Worm (Caenorhabditis elegans) whole organism, early embryonic: ENCODE results near the gene C28A5.1.

Experiments used
- B0310.2 ChIP-seq: sonication (generic microtip); optimal IDR thresholded peaks from 2 replicates; lab custom pipeline; 2016; ENCODE audit warnings: mild to moderate bottlenecking, missing genetic modification characterization, missing compliant biosample characterization
- F13C5.2 ChIP-seq: sonication (generic microtip); optimal IDR thresholded peaks from 2 replicates; lab custom pipeline; 2017; ENCODE audit warnings: mild to moderate bottlenecking, missing genetic modification characterization, inconsistent platforms, missing compliant biosample characterization
- aly-1 ChIP-seq: sonication (generic microtip); optimal IDR thresholded peaks from 2 replicates; lab custom pipeline; 2016; ENCODE audit warnings: missing genetic modification characterization, missing compliant biosample characterization
- ama-1 ChIP-seq: fragments of 150-350 bp; optimal IDR thresholded peaks from 2 replicates; lab custom pipeline; 2014
- ceh-13 ChIP-seq: fragments of 200-800 bp; sonication (Bioruptor generic); optimal IDR thresholded peaks from 2 replicates; lab custom pipeline; 2018; ENCODE audit warnings: mild to moderate bottlenecking, missing genetic modification characterization, missing compliant biosample characterization
- ceh-36 ChIP-seq: sonication (generic microtip); optimal IDR thresholded peaks from 2 replicates; lab custom pipeline; 2016; ENCODE audit warnings: missing genetic modification characterization, inconsistent platforms, missing compliant biosample characterization
- ets-7 ChIP-seq: sonication (generic microtip); optimal IDR thresholded peaks from 2 replicates; lab custom pipeline; 2016; ENCODE audit warnings: missing genotype, missing genetic modification characterization, missing compliant biosample characterization
- flt-1 ChIP-seq: fragments of 200-800 bp; sonication (Bioruptor generic); IDR thresholded peaks from 2 replicates; pipeline ENCODE4 v1.3.6; 2022; ENCODE audit warnings: missing genetic modification characterization, missing compliant biosample characterization
- hmbx-1 ChIP-seq: sonication (generic microtip); optimal IDR thresholded peaks from 2 replicates; lab custom pipeline; 2016; ENCODE audit warnings: mild to moderate bottlenecking, missing genetic modification characterization, missing compliant biosample characterization
- hmg-4 ChIP-seq: fragments of 200-800 bp; sonication (Bioruptor generic); optimal IDR thresholded peaks from 2 replicates; lab custom pipeline; 2018; ENCODE audit warnings: mild to moderate bottlenecking, missing genetic modification characterization, missing compliant biosample characterization
- hnd-1 ChIP-seq: sonication (generic microtip); optimal IDR thresholded peaks from 2 replicates; lab custom pipeline; 2016; ENCODE audit warnings: missing genetic modification characterization, missing compliant biosample characterization
- pes-1 ChIP-seq: fragments of 200-800 bp; sonication (Bioruptor generic); IDR thresholded peaks from 2 replicates; pipeline ENCODE4 v1.3.6; 2022; ENCODE audit warnings: missing genetic modification reagents, missing genetic modification characterization, missing compliant biosample characterization
- scrt-1 ChIP-seq: fragments of 200-800 bp; sonication (Bioruptor generic); IDR thresholded peaks from 2 replicates; pipeline ENCODE4 v1.3.6; 2022; ENCODE audit warnings: missing genetic modification characterization, missing compliant biosample characterization
- sea-1 ChIP-seq: fragments of 200-800 bp; sonication (Bioruptor generic); conservative IDR thresholded peaks from 2 replicates; pipeline ENCODE4 v1.3.6; 2022; ENCODE audit warnings: missing genetic modification characterization, missing compliant biosample characterization
- tbx-11 ChIP-seq: fragments of 200-800 bp; sonication (Bioruptor generic); IDR thresholded peaks from 2 replicates; pipeline ENCODE4 v1.3.6; 2022; ENCODE audit warnings: missing genetic modification characterization, missing compliant biosample characterization
- tbx-37 ChIP-seq: fragments of 200-800 bp; sonication (Bioruptor generic); conservative IDR thresholded peaks from 2 replicates; pipeline ENCODE4 v1.3.6; 2022; ENCODE audit warnings: missing genetic modification reagents, missing genetic modification characterization, missing compliant biosample characterization
- tra-4 ChIP-seq: sonication (generic microtip); optimal IDR thresholded peaks from 2 replicates; lab custom pipeline; 2017; ENCODE audit warnings: missing genetic modification characterization, missing compliant biosample characterization

Gene C28A5.1

DNA sequence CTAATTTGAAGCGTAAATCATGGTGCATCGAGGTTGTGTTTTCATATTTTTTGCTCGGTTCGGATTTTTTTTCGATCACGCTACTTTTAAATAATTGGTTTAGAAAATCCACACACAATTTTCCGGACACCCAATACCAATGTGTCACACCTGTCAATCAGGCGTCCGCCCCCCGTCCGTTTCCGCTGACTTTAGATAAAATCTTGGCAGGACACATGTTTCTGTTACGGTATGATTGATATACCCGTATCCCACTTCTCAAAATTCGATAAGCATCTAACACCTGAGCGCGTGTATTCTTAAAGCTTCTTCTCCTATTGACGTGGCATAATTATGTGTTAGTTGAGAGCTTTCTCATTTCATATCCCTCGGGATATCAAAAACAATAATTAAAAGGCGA lies 13.9 kb upstream of the C28A5.1 start:
- TF ChIP-seq hmbx-1 (tag; lab: Kevin White, UChicago) (no peak), B0310.2 (tag; lab: Kevin White, UChicago) (no peak), tra-4 (no peak), ets-7 (tag; lab: Kevin White, UChicago) (no peak), tbx-37 (no peak), hnd-1 (tag; lab: Kevin White, UChicago) (no peak), ama-1 (no peak), ceh-36 (tag; lab: Kevin White, UChicago) (no peak), hmg-4 (GFP tag; lab: Kevin White, UChicago) (no peak)

DNA sequence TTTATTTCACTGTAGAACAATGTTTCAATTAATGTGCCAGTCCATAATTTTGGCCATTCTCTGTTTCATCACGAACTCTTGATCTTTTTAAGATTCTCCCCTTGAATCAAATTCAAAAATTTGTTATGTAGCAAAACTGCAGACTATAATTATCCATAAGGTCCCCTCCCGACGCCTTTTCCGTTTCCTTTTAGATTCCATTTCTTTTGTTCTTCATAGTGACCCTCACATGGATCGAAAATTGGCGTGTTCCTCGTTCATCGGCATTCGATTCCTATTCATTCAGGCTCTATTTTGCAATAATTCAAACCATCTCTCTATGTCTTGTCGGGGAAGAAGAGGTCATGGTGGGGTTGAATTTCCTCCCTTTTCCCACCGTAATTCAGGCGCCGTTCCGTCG lies 10.3 kb upstream of the C28A5.1 start:
- TF ChIP-seq aly-1 (tag; lab: Kevin White, UChicago) (no peak), scrt-1 (no peak), tbx-37 (no peak), hmbx-1 (tag; lab: Kevin White, UChicago) (no peak), hmg-4 (GFP tag; lab: Kevin White, UChicago) (no peak), ama-1 (no peak), B0310.2 (tag; lab: Kevin White, UChicago) (no peak), tbx-11 (GFP tag; lab: Robert Waterston, UW) (no peak), ets-7 (tag; lab: Kevin White, UChicago) (no peak), flt-1 (GFP tag; lab: Robert Waterston, UW) (no peak), hnd-1 (tag; lab: Kevin White, UChicago) (no peak), ceh-13 (GFP tag; lab: Kevin White, UChicago) (no peak), pes-1 (GFP tag; lab: Robert Waterston, UW) (no peak), sea-1 (GFP tag; lab: Robert Waterston, UW) (no peak), ceh-36 (tag; lab: Kevin White, UChicago) (no peak), tra-4 (no peak), F13C5.2 (no peak)

DNA sequence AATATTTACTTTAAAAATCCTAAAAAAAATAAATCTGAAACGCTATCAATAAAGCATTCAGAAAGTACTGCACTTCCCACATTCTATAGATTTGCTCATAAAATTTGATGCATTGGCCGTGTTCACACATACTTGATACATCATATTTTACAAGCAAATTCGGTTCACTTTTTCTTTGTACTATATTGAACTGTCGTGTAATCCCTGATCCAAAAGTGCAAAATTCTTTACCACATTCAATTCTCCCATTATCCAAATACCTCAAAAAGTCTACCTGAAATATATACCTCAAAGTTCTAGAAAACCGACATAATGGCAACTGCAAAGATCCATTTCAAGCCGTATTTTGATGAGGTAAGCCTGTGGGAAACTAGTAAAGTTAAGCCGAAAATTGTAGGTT lies 7.6 kb upstream of the C28A5.1 start, which contains the start of gene nex-3:
Gene nex-3, plus strand, starts transcription at position 301 of the 400 bp plus-strand sequence.
- TF ChIP-seq tbx-37, result no peak
- TF ChIP-seq flt-1 (GFP tag; lab: Robert Waterston, UW), result no peak
- no peak for TF ChIP-seq F13C5.2
- no peak for TF ChIP-seq tra-4
- TF ChIP-seq ets-7 (tag; lab: Kevin White, UChicago), result no peak
- no peak for TF ChIP-seq scrt-1
- TF ChIP-seq hnd-1 (tag; lab: Kevin White, UChicago), result no peak
- no peak for TF ChIP-seq aly-1 (tag; lab: Kevin White, UChicago)
- no peak for TF ChIP-seq B0310.2 (tag; lab: Kevin White, UChicago)
- TF ChIP-seq ceh-36 (tag; lab: Kevin White, UChicago), result no peak
- TF ChIP-seq hmg-4 (GFP tag; lab: Kevin White, UChicago), result no peak
- TF ChIP-seq tbx-11 (GFP tag; lab: Robert Waterston, UW), result no peak
- TF ChIP-seq pes-1 (GFP tag; lab: Robert Waterston, UW), result no peak
- TF ChIP-seq ceh-13 (GFP tag; lab: Kevin White, UChicago), result no peak
- no peak for TF ChIP-seq hmbx-1 (tag; lab: Kevin White, UChicago)
- no peak for TF ChIP-seq sea-1 (GFP tag; lab: Robert Waterston, UW)
- no peak for TF ChIP-seq ama-1

DNA sequence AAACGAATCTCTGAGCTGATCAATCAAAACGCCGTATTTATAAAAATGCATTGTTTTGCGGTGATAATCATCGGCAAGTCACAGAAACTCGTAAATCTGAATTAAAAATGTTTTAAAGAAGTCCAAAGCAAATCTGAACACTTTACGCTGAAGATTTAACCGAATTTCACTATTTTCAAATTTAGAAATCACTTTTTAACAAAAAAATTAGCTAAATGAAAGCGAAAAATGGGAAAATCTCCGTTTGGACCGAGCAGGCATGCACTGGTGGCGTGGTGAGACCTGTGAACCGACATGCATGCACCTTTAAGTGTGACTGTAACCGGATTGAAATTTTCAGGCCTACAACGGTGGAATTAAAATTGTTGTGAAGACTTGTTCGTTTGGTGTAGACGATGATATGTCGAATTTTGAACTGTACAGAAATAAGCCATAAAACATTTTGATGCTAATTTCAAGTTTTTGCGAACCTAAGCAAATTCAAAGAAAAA lies 5.4 kb upstream of the C28A5.1 start, which contains the start of gene C28A5.2:
Gene C28A5.2, minus strand, starts transcription at position 51 of the 491 bp plus-strand sequence.
- no peak for TF ChIP-seq tra-4
- TF ChIP-seq flt-1 (GFP tag; lab: Robert Waterston, UW), result no peak
- TF ChIP-seq tbx-37, result no peak
- TF ChIP-seq F13C5.2, result no peak
- TF ChIP-seq pes-1 (GFP tag; lab: Robert Waterston, UW), result no peak
- no peak for TF ChIP-seq scrt-1
- TF ChIP-seq ets-7 (tag; lab: Kevin White, UChicago), result no peak
- no peak for TF ChIP-seq hmg-4 (GFP tag; lab: Kevin White, UChicago)
- TF ChIP-seq ceh-36 (tag; lab: Kevin White, UChicago), result no peak
- TF ChIP-seq sea-1 (GFP tag; lab: Robert Waterston, UW), result no peak
- no peak for TF ChIP-seq hmbx-1 (tag; lab: Kevin White, UChicago)
- TF ChIP-seq hnd-1 (tag; lab: Kevin White, UChicago), result no peak
- no peak for TF ChIP-seq B0310.2 (tag; lab: Kevin White, UChicago)
- no peak for TF ChIP-seq ceh-13 (GFP tag; lab: Kevin White, UChicago)
- TF ChIP-seq ama-1, result no peak
- no peak for TF ChIP-seq aly-1 (tag; lab: Kevin White, UChicago)
- TF ChIP-seq tbx-11 (GFP tag; lab: Robert Waterston, UW), result no peak

DNA sequence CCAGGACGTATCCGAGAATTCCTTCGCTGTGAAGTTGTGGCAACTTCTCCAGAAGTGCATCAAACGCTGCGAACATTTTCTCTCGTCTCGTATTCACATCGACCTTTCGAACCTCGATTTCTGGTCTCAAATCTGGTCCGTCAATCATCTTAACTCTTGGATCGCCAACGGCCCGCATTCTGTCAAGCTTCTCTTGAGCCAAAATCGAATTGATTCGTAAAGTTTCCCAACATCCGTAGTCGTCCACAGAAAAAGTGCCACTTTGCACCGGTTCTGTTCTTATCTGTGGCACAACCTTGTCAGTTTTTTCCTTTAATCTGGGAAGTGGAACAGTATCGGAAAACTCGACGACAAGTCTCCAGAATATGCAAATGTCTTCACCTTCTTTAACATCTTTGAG lies 1.1 kb upstream of the C28A5.1 start:
- TF ChIP-seq pes-1 (GFP tag; lab: Robert Waterston, UW) (no peak), aly-1 (tag; lab: Kevin White, UChicago) (no peak), F13C5.2 (no peak), ama-1 (no peak), ceh-36 (tag; lab: Kevin White, UChicago) (no peak)

DNA sequence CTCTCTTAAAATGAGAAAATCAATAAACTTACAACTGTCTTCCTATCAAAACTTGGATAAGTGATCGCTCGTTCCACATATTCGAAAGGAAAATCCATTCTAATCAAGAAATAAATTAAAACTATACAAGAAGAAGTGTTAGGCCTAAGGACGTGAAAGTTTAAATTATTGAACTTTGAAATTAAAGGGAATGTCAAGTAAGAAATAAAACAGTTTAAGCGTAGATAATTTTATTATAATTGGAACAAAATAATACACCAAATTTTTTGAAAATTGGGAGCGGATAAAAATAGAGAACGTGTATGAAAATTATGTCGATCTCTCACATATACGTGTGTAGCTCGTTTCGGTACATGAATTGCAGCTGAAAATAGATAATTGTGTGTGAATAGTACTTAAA lies 4.7 kb downstream of the C28A5.1 start, which contains the start of gene C28A5.6:
Gene C28A5.6, minus strand, starts transcription at position 101 of the 400 bp plus-strand sequence.
- no peak for TF ChIP-seq hnd-1 (tag; lab: Kevin White, UChicago)
- TF ChIP-seq F13C5.2, result no peak
- no peak for TF ChIP-seq ama-1
- TF ChIP-seq ceh-36 (tag; lab: Kevin White, UChicago), result no peak
- TF ChIP-seq ceh-13 (GFP tag; lab: Kevin White, UChicago), result no peak
- no peak for TF ChIP-seq tra-4
- no peak for TF ChIP-seq scrt-1
- no peak for TF ChIP-seq pes-1 (GFP tag; lab: Robert Waterston, UW)
- no peak for TF ChIP-seq flt-1 (GFP tag; lab: Robert Waterston, UW)
- no peak for TF ChIP-seq ets-7 (tag; lab: Kevin White, UChicago)
- no peak for TF ChIP-seq B0310.2 (tag; lab: Kevin White, UChicago)
- no peak for TF ChIP-seq aly-1 (tag; lab: Kevin White, UChicago)
- no peak for TF ChIP-seq tbx-11 (GFP tag; lab: Robert Waterston, UW)
- TF ChIP-seq hmg-4 (GFP tag; lab: Kevin White, UChicago), result no peak
- no peak for TF ChIP-seq hmbx-1 (tag; lab: Kevin White, UChicago)
- TF ChIP-seq sea-1 (GFP tag; lab: Robert Waterston, UW), result no peak
- no peak for TF ChIP-seq tbx-37

DNA sequence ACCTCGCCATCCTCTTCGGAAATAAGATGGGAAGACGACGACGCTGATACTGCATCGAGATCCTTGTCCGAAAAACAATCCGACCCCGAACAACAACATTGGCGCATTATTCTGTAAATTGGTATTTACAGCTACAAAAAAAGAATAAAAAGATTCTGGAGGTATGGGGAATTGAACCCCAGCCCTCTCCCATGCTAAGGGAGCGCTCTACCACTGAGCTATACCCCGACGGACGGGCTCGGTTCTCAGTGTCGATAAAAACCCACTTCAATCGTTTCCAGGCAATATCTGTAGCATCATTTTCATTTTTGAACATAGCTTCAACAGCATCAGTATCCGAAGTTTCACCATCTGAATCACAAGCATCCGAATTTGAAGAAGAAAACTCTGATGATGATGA lies 5.3 kb downstream of the C28A5.1 start:
- TF ChIP-seq scrt-1, result peak; percentile 79
- no peak; the same call in none of the 2 replicates for TF ChIP-seq pes-1 (GFP tag; lab: Robert Waterston, UW)
- no peak for TF ChIP-seq tra-4
- TF ChIP-seq ets-7 (tag; lab: Kevin White, UChicago), result no peak
- TF ChIP-seq ama-1, result no peak
- peak; percentile 46; the same call in 1 of the 2 replicates for TF ChIP-seq tbx-37
- TF ChIP-seq ceh-13 (GFP tag; lab: Kevin White, UChicago), result peak; percentile 15
- TF ChIP-seq tbx-11 (GFP tag; lab: Robert Waterston, UW), result peak; percentile 75
- TF ChIP-seq flt-1 (GFP tag; lab: Robert Waterston, UW), result peak; percentile 78
- peak; percentile 27 for TF ChIP-seq hnd-1 (tag; lab: Kevin White, UChicago)
- peak; percentile 28 for TF ChIP-seq hmg-4 (GFP tag; lab: Kevin White, UChicago)
- TF ChIP-seq B0310.2 (tag; lab: Kevin White, UChicago), result no peak
- peak; percentile 27 for TF ChIP-seq ceh-36 (tag; lab: Kevin White, UChicago)
- no peak for TF ChIP-seq F13C5.2
- peak; percentile 48 for TF ChIP-seq aly-1 (tag; lab: Kevin White, UChicago)
- 0 out of 2 replicates have a peak, but pooled peaks have one; percentile 66 for TF ChIP-seq sea-1 (GFP tag; lab: Robert Waterston, UW)
- no peak for TF ChIP-seq hmbx-1 (tag; lab: Kevin White, UChicago)
